Fruit fly (Drosophila melanogaster) whole organism: ENCODE data around the gene RpL4.
"Not testable (repeated sequence)": the region's sequence is repeated elsewhere in the genome, so short reads cannot be mapped to it uniquely, and the experiment has no call there.

Source experiments
- CG8478 ChIP-seq: fragments of >200 bp; optimal IDR thresholded peaks from 2 replicates; lab custom pipeline; 2018; ENCODE audit warnings: inconsistent platforms
- Dll ChIP-seq: fragments of >200 bp; optimal IDR thresholded peaks from 2 replicates; lab custom pipeline; 2017
- EcR ChIP-seq, 2 experiments: fragments of >200 bp; optimal IDR thresholded peaks; 2 replicates each; lab custom pipeline; 2017; ENCODE audit warnings: missing biosample characterization in 2 of 2, missing genetic modification characterization in 2 of 2, missing genetic modification reagents in 2 of 2
- pan ChIP-seq: fragments of >200 bp; optimal IDR thresholded peaks from 2 replicates; lab custom pipeline; 2017
- psq ChIP-seq: fragments of >200 bp; optimal IDR thresholded peaks from 2 replicates; lab custom pipeline; 2017
- usp ChIP-seq: fragments of >200 bp; optimal IDR thresholded peaks from 2 replicates; lab custom pipeline; 2017; ENCODE audit warnings: missing biosample characterization, missing genetic modification characterization, mixed read lengths

Gene RpL4

DNA sequence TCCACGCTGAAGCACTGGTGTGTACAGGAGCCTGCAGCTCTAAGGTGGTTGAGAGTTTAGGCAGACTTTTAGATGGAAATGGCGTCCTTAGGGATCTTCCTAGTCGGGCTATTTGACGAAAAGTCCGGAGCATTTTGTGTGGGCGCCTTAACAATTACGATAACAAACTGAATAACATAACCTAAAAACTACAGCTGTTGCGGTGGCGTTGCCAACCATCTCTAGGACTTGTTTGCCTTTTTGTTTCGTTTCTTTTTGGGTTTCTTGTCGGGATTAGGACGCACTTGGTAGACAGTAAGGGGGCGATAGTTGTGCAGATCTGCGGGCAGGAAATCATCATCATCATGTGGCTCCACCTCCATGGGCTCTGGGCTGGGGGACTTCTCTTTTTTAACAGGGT, 35.3 kb downstream of the RpL4 start:
- TF ChIP-seq Dll (lab: Kevin White, UChicago) (no peak), pan (lab: Kevin White, UChicago) (no peak), CG8478 (no peak), usp (GFP tag; lab: Kevin White, UChicago) (no peak), EcR (GFP tag; optimal IDR thresholded peaks at IDR 0.05; lab: Kevin White, UChicago) (no peak), psq (lab: Kevin White, UChicago) (no peak)

DNA sequence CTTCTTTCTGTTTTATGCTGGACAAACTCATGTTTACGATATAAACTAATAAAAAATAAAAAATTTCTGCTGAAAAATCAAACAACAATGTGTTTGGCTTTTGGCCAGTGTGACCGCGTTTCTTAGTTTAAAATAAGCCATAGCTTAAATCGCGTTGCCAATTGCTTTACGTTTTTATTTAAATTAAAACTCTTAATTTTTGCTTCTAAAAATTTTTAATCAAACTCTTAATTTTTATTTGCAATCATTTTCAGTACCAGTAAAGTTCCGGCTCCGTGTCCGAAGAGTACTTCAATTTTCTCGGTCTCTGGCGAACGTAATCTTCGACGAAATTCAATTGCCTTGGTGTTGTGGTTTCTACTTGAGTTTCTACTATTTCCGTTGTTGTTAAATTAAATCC, 36.5 kb downstream of the RpL4 start, which contains the start of the genes CG42487 and CG4884:
TSS of gene CG42487 (minus strand) at position 101 of the 400 bp plus-strand sequence.
TSS of gene CG4884 (minus strand) at position 101 of the 400 bp plus-strand sequence.
- TF ChIP-seq pan, psq, Dll (lab: Kevin White, UChicago): not testable (repeated sequence)

DNA sequence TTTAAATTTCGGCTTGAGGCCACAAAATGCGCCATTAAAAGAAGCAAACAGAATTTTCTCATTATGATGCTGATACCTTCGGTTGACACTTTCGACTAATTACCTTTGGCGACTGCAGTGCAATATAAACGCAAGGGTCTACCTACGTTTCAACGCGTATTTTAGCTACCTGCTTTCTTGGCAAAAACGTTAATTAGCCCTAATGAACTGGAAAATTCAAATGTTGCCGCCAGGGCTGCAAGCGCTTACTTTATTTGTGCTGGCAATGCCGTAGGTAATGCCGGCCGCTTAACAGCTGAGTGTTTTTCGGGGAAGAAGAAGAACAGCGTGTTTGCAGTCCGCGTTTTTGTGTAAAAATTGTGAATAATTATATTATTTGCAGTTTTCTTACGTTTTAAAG, 37.9 kb downstream of the RpL4 start, which contains the start of gene CG31253:
TSS of gene CG31253 (minus strand) at position 101 of the 400 bp plus-strand sequence.
- not testable (repeated sequence) for TF ChIP-seq EcR (GFP tag; optimal IDR thresholded peaks at IDR 0.05; lab: Kevin White, UChicago); pan (lab: Kevin White, UChicago); usp (GFP tag; lab: Kevin White, UChicago)

DNA sequence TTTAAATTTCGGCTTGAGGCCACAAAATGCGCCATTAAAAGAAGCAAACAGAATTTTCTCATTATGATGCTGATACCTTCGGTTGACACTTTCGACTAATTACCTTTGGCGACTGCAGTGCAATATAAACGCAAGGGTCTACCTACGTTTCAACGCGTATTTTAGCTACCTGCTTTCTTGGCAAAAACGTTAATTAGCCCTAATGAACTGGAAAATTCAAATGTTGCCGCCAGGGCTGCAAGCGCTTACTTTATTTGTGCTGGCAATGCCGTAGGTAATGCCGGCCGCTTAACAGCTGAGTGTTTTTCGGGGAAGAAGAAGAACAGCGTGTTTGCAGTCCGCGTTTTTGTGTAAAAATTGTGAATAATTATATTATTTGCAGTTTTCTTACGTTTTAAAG, 40.5 kb downstream of the RpL4 start, which contains the start of the genes CG31131 and CG4849:
TSS of gene CG31131 (minus strand) at position 101 of the 400 bp plus-strand sequence.
TSS of gene CG4849 (plus strand) at position 297 of the 400 bp plus-strand sequence.
- TF ChIP-seq CG8478; pan (lab: Kevin White, UChicago); Dll (lab: Kevin White, UChicago): not testable (repeated sequence)
